Worm (Caenorhabditis elegans): ENCODE results near the gene Y94A7B.11.

Y94A7B.11 gene

ce11 chrV:17802519-17802918 lies at the start of gene Y94A7B.11, which contains the start of gene srh-292:
Gene Y94A7B.11, minus strand, starts transcription at chrV:17802619.
Gene srh-292, plus strand, starts transcription at chrV:17802769.
- TF ChIP-seq tra-1 (GFP tag; IDR thresholded peaks at IDR 0.05) (no peak), Y5F2A.4 (GFP tag; optimal IDR thresholded peaks at IDR 0.05) (no peak), Y75B8A.6 (GFP tag; IDR thresholded peaks at IDR 0.05) (no peak), attf-4 (tag; optimal IDR thresholded peaks at IDR 0.05) (no peak), nhr-41 (GFP tag; IDR thresholded peaks at IDR 0.05) (no peak), nhr-25 (tag; optimal IDR thresholded peaks at IDR 0.05; ENCODE audit: borderline replicate concordance, insufficient read depth) (no peak), ces-1 (GFP tag; optimal IDR thresholded peaks at IDR 0.05) (no peak), hif-1 (tag; optimal IDR thresholded peaks at IDR 0.05) (no peak)

ce11 chrV:17845370-17845967 lies 43.0 kb upstream of the Y94A7B.11 start:
- TF ChIP-seq mxl-3 (GFP tag; optimal IDR thresholded peaks at IDR 0.05) (no peak), lin-29 (GFP tag; IDR thresholded peaks at IDR 0.05) (no peak), aly-2 (tag; optimal IDR thresholded peaks at IDR 0.05) (no peak), daf-16 (GFP tag; optimal IDR thresholded peaks at IDR 0.05) (no peak), daf-16 (tag; optimal IDR thresholded peaks at IDR 0.05) (no peak)

ce11 chrV:17844106-17844505 lies 41.7 kb upstream of the Y94A7B.11 start, which contains the start of gene srh-286:
Gene srh-286, minus strand, starts transcription at chrV:17844206.
- TF ChIP-seq vab-7 (GFP tag; IDR thresholded peaks at IDR 0.05): no peak

- TF ChIP-seq egl-27 (tag; optimal IDR thresholded peaks at IDR 0.05) (no peak), mxl-3 (GFP tag; optimal IDR thresholded peaks at IDR 0.05) (no peak), lir-3 (tag; optimal IDR thresholded peaks at IDR 0.05) (no peak), T26A8.4 (GFP tag; IDR thresholded peaks at IDR 0.05) (no peak), snpc-4 (tag; optimal IDR thresholded peaks at IDR 0.05) (no peak), unc-130 (GFP tag; optimal IDR thresholded peaks at IDR 0.05) (no peak), rbr-2 (tag; optimal IDR thresholded peaks at IDR 0.05) (no peak), lin-29 (GFP tag; IDR thresholded peaks at IDR 0.05) (no peak), madf-5 (GFP tag; IDR thresholded peaks at IDR 0.05) (no peak), saeg-2 (GFP tag; IDR thresholded peaks at IDR 0.05) (no peak)
Observed at ce11 chrV:17831350-17831749, 28.9 kb upstream of the Y94A7B.11 start, which contains the start of gene srh-303. Gene srh-303, plus strand, starts transcription at chrV:17831650.

- TF ChIP-seq lin-15B (tag; optimal IDR thresholded peaks at IDR 0.05): no peak
- TF ChIP-seq fos-1 (tag; optimal IDR thresholded peaks at IDR 0.05): no peak
- TF ChIP-seq T20F7.1 (GFP tag; optimal IDR thresholded peaks at IDR 0.05): no peak
- no peak for TF ChIP-seq fkh-10 (GFP tag; optimal IDR thresholded peaks at IDR 0.05)
- TF ChIP-seq hlh-11 (tag; optimal IDR thresholded peaks at IDR 0.05): no peak
- TF ChIP-seq spr-3 (GFP tag; optimal IDR thresholded peaks at IDR 0.05): no peak
- TF ChIP-seq daf-16 (GFP tag; optimal IDR thresholded peaks at IDR 0.05): no peak
- no peak for TF ChIP-seq daf-16 (tag; optimal IDR thresholded peaks at IDR 0.05)
- no peak for TF ChIP-seq hlh-30 (tag; optimal IDR thresholded peaks at IDR 0.05; ENCODE audit: insufficient read depth)
- TF ChIP-seq nhr-77 (tag; optimal IDR thresholded peaks at IDR 0.05): no peak
- no peak for TF ChIP-seq ama-1 (optimal IDR thresholded peaks at IDR 0.05)
- TF ChIP-seq nhr-48 (tag; optimal IDR thresholded peaks at IDR 0.05): no peak
- no peak for TF ChIP-seq gei-8 (GFP tag; optimal IDR thresholded peaks at IDR 0.05)
- no peak for TF ChIP-seq nhr-76 (tag; optimal IDR thresholded peaks at IDR 0.05)
- TF ChIP-seq sdz-12 (GFP tag; optimal IDR thresholded peaks at IDR 0.05): no peak
- TF ChIP-seq vab-7 (GFP tag; IDR thresholded peaks at IDR 0.05): no peak
- no peak for TF ChIP-seq hmg-1.1 (GFP tag; IDR thresholded peaks at IDR 0.05)
- TF ChIP-seq R02D3.7 (tag; optimal IDR thresholded peaks at IDR 0.05): no peak
- TF ChIP-seq dpl-1 (GFP tag; optimal IDR thresholded peaks at IDR 0.05): no peak
- TF ChIP-seq zfp-2 (tag; optimal IDR thresholded peaks at IDR 0.05): no peak
- no peak for TF ChIP-seq unc-39 (tag; optimal IDR thresholded peaks at IDR 0.05)
Observed at ce11 chrV:17828310-17828709, 25.9 kb upstream of the Y94A7B.11 start, which contains the start of gene srh-304. Gene srh-304, plus strand, starts transcription at chrV:17828610.

All from whole organism, L4 larva.